Fruit fly (Drosophila melanogaster) Kc167 (cell line): Measurements from ENCODE around the gene awd.

ENCODE experiments used
- insv ChIP-seq: fragments of >200 bp; optimal IDR thresholded peaks from 3 replicates; lab custom pipeline; 2018; ENCODE audit warnings: missing external identifiers
- psq ChIP-seq: fragments of >200 bp; optimal IDR thresholded peaks from 2 replicates; lab custom pipeline; 2017; ENCODE audit warnings: missing external identifiers

- no peak for TF ChIP-seq insv (lab: Kevin White, UChicago)
- TF ChIP-seq psq (lab: Kevin White, UChicago) = no peak
These were observed 2.6 kb downstream of the awd start, which contains the start of gene Tbca for dm6 chr3R:31743279-31743678.
